Worm (Caenorhabditis elegans) whole organism, young adult: ENCODE measurements around the gene C16C10.4.

Experiments used
- B0035.1 ChIP-seq: sonication (generic microtip); optimal IDR thresholded peaks from 2 replicates; lab custom pipeline; 2016; ENCODE audit warnings: missing genetic modification characterization, mild to moderate bottlenecking, missing compliant biosample characterization, missing genotype, missing genetic modification reagents
- C06A6.2 ChIP-seq: fragments of 200-800 bp; sonication (Bioruptor generic); conservative IDR thresholded peaks from 2 replicates; pipeline ENCODE4 v1.3.6; 2022; ENCODE audit warnings: missing genetic modification characterization, missing compliant biosample characterization
- F10E7.11 ChIP-seq: sonication (generic microtip); optimal IDR thresholded peaks from 2 replicates; lab custom pipeline; 2017; ENCODE audit warnings: mild to moderate bottlenecking, missing genetic modification characterization, moderate library complexity, missing compliant biosample characterization
- F33H1.4 ChIP-seq: fragments of 200-800 bp; sonication (Bioruptor generic); IDR thresholded peaks from 2 replicates; pipeline ENCODE4 v1.3.6; 2022; ENCODE audit warnings: missing genetic modification reagents, missing genetic modification characterization, missing compliant biosample characterization
- F39B2.1 ChIP-seq: fragments of 200-800 bp; sonication (Bioruptor generic); IDR thresholded peaks from 2 replicates; pipeline ENCODE4 v1.3.6; 2022; ENCODE audit warnings: missing genetic modification reagents, missing genetic modification characterization, missing compliant biosample characterization
- F57C9.4 ChIP-seq: sonication (generic microtip); optimal IDR thresholded peaks from 2 replicates; lab custom pipeline; 2017; ENCODE audit warnings: mild to moderate bottlenecking, missing genetic modification characterization, missing compliant biosample characterization
- K11D2.4 ChIP-seq: fragments of 200-800 bp; sonication (Bioruptor generic); IDR thresholded peaks from 2 replicates; pipeline ENCODE4 v1.3.6; 2022; ENCODE audit warnings: missing genetic modification reagents, missing genetic modification characterization, missing compliant biosample characterization
- Y53F4B.3 ChIP-seq: fragments of 200-800 bp; sonication (Bioruptor generic); IDR thresholded peaks from 2 replicates; pipeline ENCODE4 v1.3.6; 2022; ENCODE audit warnings: missing genetic modification reagents, missing genetic modification characterization, missing compliant biosample characterization
- Y79H2A.3 ChIP-seq: fragments of 200-800 bp; sonication (Bioruptor generic); conservative IDR thresholded peaks from 2 replicates; pipeline ENCODE4 v1.3.6; 2022; ENCODE audit warnings: missing genetic modification reagents, missing genetic modification characterization, missing compliant biosample characterization
- Y95B8A.8 ChIP-seq: fragments of 200-800 bp; sonication (Bioruptor generic); IDR thresholded peaks from 2 replicates; pipeline ENCODE4 v1.3.6; 2022; ENCODE audit warnings: missing genetic modification reagents, missing genetic modification characterization, missing compliant biosample characterization
- aptf-2 ChIP-seq: fragments of 200-800 bp; sonication (Bioruptor generic); conservative IDR thresholded peaks from 2 replicates; pipeline ENCODE4 v1.3.6; 2022; ENCODE audit warnings: missing genetic modification reagents, missing genetic modification characterization, missing compliant biosample characterization
- aptf-3 ChIP-seq: fragments of 200-800 bp; sonication (Bioruptor generic); IDR thresholded peaks from 2 replicates; pipeline ENCODE4 v1.3.6; 2022; ENCODE audit warnings: missing genetic modification characterization, missing compliant biosample characterization
- athp-1 ChIP-seq: sonication (generic microtip); optimal IDR thresholded peaks from 2 replicates; lab custom pipeline; 2017; ENCODE audit warnings: mild to moderate bottlenecking, missing genetic modification characterization, missing compliant biosample characterization
- attf-3 ChIP-seq: fragments of 200-800 bp; sonication (Bioruptor generic); conservative IDR thresholded peaks from 2 replicates; pipeline ENCODE4 v1.3.6; 2022; ENCODE audit warnings: missing genetic modification reagents, missing genetic modification characterization, missing compliant biosample characterization
- bed-1 ChIP-seq: fragments of 200-800 bp; sonication (Bioruptor generic); IDR thresholded peaks from 2 replicates; pipeline ENCODE4 v1.3.6; 2022; ENCODE audit warnings: missing genetic modification reagents, missing genetic modification characterization, missing compliant biosample characterization
- cebp-1 ChIP-seq, 2 experiments: fragments of 200-800 bp in 1 of 2; sonication (Bioruptor generic) in 1 of 2; sonication (generic microtip) in 1 of 2; IDR thresholded peaks in 1 of 2; optimal IDR thresholded peaks in 1 of 2; 2 replicates each; pipeline versions ENCODE4 v1.3.6 to Lab custom; 2017 to 2022; ENCODE audit warnings: missing compliant biosample characterization in 2 of 2, missing genetic modification characterization in 2 of 2, mild to moderate bottlenecking in 1 of 2, missing genetic modification reagents in 1 of 2, moderate library complexity in 1 of 2
- ceh-91 ChIP-seq: fragments of 200-800 bp; sonication (Bioruptor generic); IDR thresholded peaks from 2 replicates; pipeline ENCODE4 v1.3.6; 2022; ENCODE audit warnings: missing genetic modification reagents, missing genetic modification characterization, missing compliant biosample characterization
- chd-7 ChIP-seq: sonication (generic microtip); optimal IDR thresholded peaks from 2 replicates; lab custom pipeline; 2016; ENCODE audit warnings: mild to moderate bottlenecking, missing genetic modification characterization, moderate library complexity, missing compliant biosample characterization
- dox-1 ChIP-seq: fragments of 200-800 bp; sonication (Bioruptor generic); IDR thresholded peaks from 2 replicates; pipeline ENCODE4 v1.3.6; 2022; ENCODE audit warnings: missing genetic modification reagents, missing genetic modification characterization, missing compliant biosample characterization
- dpff-1 ChIP-seq: sonication (generic microtip); optimal IDR thresholded peaks from 2 replicates; lab custom pipeline; 2017; ENCODE audit warnings: mild to moderate bottlenecking, missing genetic modification characterization, missing compliant biosample characterization
- dpl-1 ChIP-seq: fragments of 150-350 bp; optimal IDR thresholded peaks from 2 replicates; lab custom pipeline; 2014; ENCODE audit warnings: missing biosample characterization, missing genetic modification reagents, missing genetic modification characterization
- egl-44 ChIP-seq: fragments of 200-800 bp; sonication (Bioruptor generic); IDR thresholded peaks from 2 replicates; pipeline ENCODE4 v1.3.6; 2022; ENCODE audit warnings: missing genetic modification reagents, missing genetic modification characterization, missing compliant biosample characterization
- him-1 ChIP-seq: sonication (generic microtip); optimal IDR thresholded peaks from 2 replicates; lab custom pipeline; 2016; ENCODE audit warnings: missing genotype, missing genetic modification reagents, missing genetic modification characterization, missing compliant biosample characterization
- hlh-26 ChIP-seq: fragments of 200-800 bp; sonication (Bioruptor generic); conservative IDR thresholded peaks from 2 replicates; pipeline ENCODE4 v1.3.6; 2022; ENCODE audit warnings: missing genetic modification reagents, missing genetic modification characterization, missing compliant biosample characterization
- hmg-1.2 ChIP-seq: fragments of 200-800 bp; sonication (Bioruptor generic); IDR thresholded peaks from 2 replicates; pipeline ENCODE4 v1.3.6; 2022; ENCODE audit warnings: missing genetic modification reagents, missing genetic modification characterization, missing compliant biosample characterization
- lin-35 ChIP-seq, 3 experiments: fragments of 150-350 bp in 2 of 3; sonication (generic microtip) in 1 of 3; optimal IDR thresholded peaks; 2 replicates each; lab custom pipeline; 2014 to 2018; ENCODE audit warnings: missing biosample characterization in 3 of 3, missing genetic modification characterization in 3 of 3, missing genetic modification reagents in 3 of 3
- lin-40 ChIP-seq: sonication (generic microtip); optimal IDR thresholded peaks from 2 replicates; lab custom pipeline; 2016; ENCODE audit warnings: missing genetic modification characterization, mild to moderate bottlenecking, missing compliant biosample characterization, missing genotype, missing genetic modification reagents
- lsy-27 ChIP-seq: sonication (generic microtip); optimal IDR thresholded peaks from 2 replicates; lab custom pipeline; 2017; ENCODE audit warnings: missing genetic modification characterization, mild to moderate bottlenecking, missing compliant biosample characterization, antibody characterized with exemption, missing genotype, borderline replicate concordance; ENCODE audit not compliant: insufficient read depth
- madf-8 ChIP-seq: fragments of 200-800 bp; sonication (Bioruptor generic); conservative IDR thresholded peaks from 2 replicates; pipeline ENCODE4 v1.3.6; 2022; ENCODE audit warnings: missing genetic modification reagents, missing genetic modification characterization, missing compliant biosample characterization
- nfyb-1 ChIP-seq: fragments of 200-800 bp; sonication (Bioruptor generic); IDR thresholded peaks from 2 replicates; pipeline ENCODE4 v1.3.6; 2022; ENCODE audit warnings: missing genetic modification reagents, missing genetic modification characterization, missing compliant biosample characterization
- nhr-80 ChIP-seq: sonication (generic microtip); optimal IDR thresholded peaks from 2 replicates; lab custom pipeline; 2016; ENCODE audit warnings: missing genetic modification characterization, missing compliant biosample characterization
- pha-4 ChIP-seq: fragments of 150-350 bp; sonication (generic microtip); optimal IDR thresholded peaks from 2 replicates; lab custom pipeline; 2014; ENCODE audit warnings: missing biosample characterization, missing genetic modification reagents, missing genetic modification characterization
- rec-8 ChIP-seq, 2 experiments: sonication (generic microtip); optimal IDR thresholded peaks; 2 replicates each; lab custom pipeline; 2016; ENCODE audit warnings: mild to moderate bottlenecking in 2 of 2, missing genetic modification characterization in 2 of 2, missing genetic modification reagents in 2 of 2, missing genotype in 2 of 2, missing biosample characterization in 1 of 2, missing compliant biosample characterization in 1 of 2, moderate library complexity in 1 of 2
- snpc-1.3 ChIP-seq: sonication (generic microtip); optimal IDR thresholded peaks from 2 replicates; lab custom pipeline; 2017; ENCODE audit warnings: missing genetic modification characterization, mild to moderate bottlenecking, missing compliant biosample characterization, antibody characterized with exemption, moderate library complexity, missing genotype, missing genetic modification reagents; ENCODE audit not compliant: insufficient read depth
- sptf-2 ChIP-seq: fragments of 200-800 bp; sonication (Bioruptor generic); optimal IDR thresholded peaks from 2 replicates; lab custom pipeline; 2018; ENCODE audit warnings: mild to moderate bottlenecking, missing genetic modification characterization, missing compliant biosample characterization
- tbp1 ChIP-seq: fragments of 200-800 bp; sonication (Bioruptor generic); optimal IDR thresholded peaks from 2 replicates; lab custom pipeline; 2018; ENCODE audit warnings: mild to moderate bottlenecking, missing genetic modification characterization, missing compliant biosample characterization
- tbx-9 ChIP-seq: sonication (generic microtip); optimal IDR thresholded peaks from 2 replicates; lab custom pipeline; 2016; ENCODE audit warnings: borderline replicate concordance, missing genetic modification characterization, inconsistent platforms, missing compliant biosample characterization
- tlf-1 ChIP-seq: fragments of 200-800 bp; sonication (Bioruptor generic); optimal IDR thresholded peaks from 2 replicates; lab custom pipeline; 2018; ENCODE audit warnings: mild to moderate bottlenecking, missing genetic modification characterization, missing compliant biosample characterization
- zfh-2 ChIP-seq: fragments of 200-800 bp; sonication (Bioruptor generic); conservative IDR thresholded peaks from 2 replicates; pipeline ENCODE4 v1.3.6; 2022; ENCODE audit warnings: missing genetic modification reagents, missing genetic modification characterization, missing compliant biosample characterization
- ztf-25 ChIP-seq: fragments of 200-800 bp; sonication (Bioruptor generic); IDR thresholded peaks from 2 replicates; pipeline ENCODE4 v1.3.6; 2022; ENCODE audit warnings: missing genetic modification reagents, missing genetic modification characterization, missing compliant biosample characterization
- ztf-6 ChIP-seq: fragments of 200-800 bp; sonication (Bioruptor generic); IDR thresholded peaks from 2 replicates; pipeline ENCODE4 v1.3.6; 2022; ENCODE audit warnings: missing genetic modification reagents, missing genetic modification characterization, missing compliant biosample characterization

Gene C16C10.4

DNA sequence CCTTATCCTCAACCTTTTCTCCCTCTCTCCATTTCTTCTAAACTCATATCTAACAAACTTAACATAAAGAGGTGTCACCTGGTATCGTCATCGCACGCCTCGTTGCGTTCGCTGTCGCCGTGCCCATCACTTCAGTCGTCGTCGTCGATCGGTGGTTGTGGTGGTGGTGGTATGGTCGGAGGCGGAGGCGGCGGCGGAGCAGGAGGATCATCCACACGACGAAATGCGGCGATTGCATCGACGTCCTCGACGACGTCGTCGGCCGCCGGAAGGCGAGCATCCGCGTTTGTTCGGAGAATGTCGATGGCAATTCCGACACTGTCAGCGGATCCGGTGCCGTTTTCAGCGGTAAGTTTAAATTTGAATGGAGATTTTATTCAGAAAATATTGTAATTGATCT lies 37.1 kb upstream of the C16C10.4 start (continued):
- no peak for TF ChIP-seq dpl-1 (GFP tag; lab: Kevin White, UChicago)
- no peak for TF ChIP-seq attf-3
- TF ChIP-seq athp-1 (tag; lab: Kevin White, UChicago) = no peak
- peak; percentile 88 for TF ChIP-seq zfh-2 (GFP tag; lab: Robert Waterston, UW)
- TF ChIP-seq C06A6.2 = no peak
- TF ChIP-seq Y79H2A.3 (GFP tag; lab: Robert Waterston, UW) = no peak
- no peak for TF ChIP-seq aptf-3 (GFP tag; lab: Robert Waterston, UW)

DNA sequence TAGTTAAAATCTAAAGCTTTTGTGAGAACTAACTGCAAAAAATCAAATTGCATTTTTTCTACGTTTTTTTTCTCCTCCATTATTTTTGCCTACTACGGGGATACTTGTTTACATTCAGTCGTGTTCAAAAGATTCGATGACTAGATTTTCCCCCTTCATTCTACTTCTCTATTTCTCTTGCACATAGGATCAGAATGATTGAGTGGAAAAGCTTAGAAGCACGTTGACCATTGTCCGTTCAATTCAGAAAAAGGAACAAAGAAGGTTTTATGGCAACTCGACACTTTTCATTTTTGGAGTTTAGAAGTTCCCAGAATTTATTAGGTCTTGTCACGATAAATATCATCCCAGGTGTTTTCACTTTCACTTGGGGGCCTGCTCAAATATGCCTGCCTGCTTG lies 34.0 kb upstream of the C16C10.4 start:
- no peak for TF ChIP-seq sptf-2 (GFP tag; lab: Kevin White, UChicago)
- TF ChIP-seq madf-8 (GFP tag; lab: Robert Waterston, UW) = no peak
- TF ChIP-seq lsy-27 (tag; lab: Kevin White, UChicago) = no peak
- TF ChIP-seq, all 124 proteins: peak for 0

DNA sequence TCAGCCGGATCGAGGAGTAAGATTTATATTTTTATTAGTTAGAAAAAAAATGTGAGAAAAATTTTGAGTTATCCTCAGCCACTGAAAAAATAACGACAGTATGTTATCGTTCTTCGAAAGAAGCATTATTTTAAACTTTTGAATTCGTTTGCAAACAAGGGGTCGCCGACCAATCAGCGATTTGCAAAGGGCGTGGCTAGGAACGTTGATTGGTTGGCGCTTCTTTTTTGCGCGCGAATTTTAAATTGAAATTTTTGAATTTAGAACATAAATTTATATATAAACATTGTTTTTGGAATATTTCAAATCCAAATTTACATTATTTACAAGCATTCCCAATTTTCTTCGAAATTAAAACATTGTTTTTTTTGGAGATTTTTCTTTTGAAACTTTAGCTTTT lies 28.0 kb upstream of the C16C10.4 start:
- TF ChIP-seq lsy-27 (tag; lab: Kevin White, UChicago) (no peak), hlh-26 (GFP tag; lab: Robert Waterston, UW) (no peak), nfyb-1 (0 out of 2 replicates have a peak, but pooled peaks have one; percentile 40)

DNA sequence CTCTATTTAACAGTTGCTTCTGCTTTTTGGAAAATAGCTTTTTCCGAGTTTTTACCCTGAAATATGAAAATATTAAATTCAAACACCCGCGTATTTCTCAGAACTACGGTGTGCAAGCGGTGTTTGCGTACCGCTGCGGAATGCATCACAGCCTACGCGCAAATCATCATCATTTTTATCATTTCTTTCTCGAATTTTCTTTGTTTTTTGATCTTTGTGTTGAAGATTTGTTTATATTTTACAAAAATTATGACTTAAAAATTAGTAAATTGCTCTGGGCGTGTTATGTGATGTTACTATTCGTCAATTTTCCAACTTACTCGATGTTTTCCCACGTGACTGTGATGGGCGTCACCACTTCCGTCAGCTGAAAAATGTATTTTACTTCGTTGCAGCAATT lies 20.2 kb upstream of the C16C10.4 start:
- TF ChIP-seq lin-40 (tag; lab: Kevin White, UChicago) (peak; percentile 41), snpc-1.3 (tag; lab: Kevin White, UChicago) (peak; percentile 6), Y53F4B.3 (no peak), ztf-6 (GFP tag; lab: Robert Waterston, UW) (no peak), pha-4 (tag; lab: Kevin White, UChicago) (no peak), ceh-91 (GFP tag; lab: Robert Waterston, UW) (no peak), F39B2.1 (GFP tag; lab: Robert Waterston, UW) (no peak), dox-1 (GFP tag; lab: Robert Waterston, UW) (peak; percentile 48), F10E7.11 (tag; lab: Kevin White, UChicago) (no peak), tbp1 (GFP tag; lab: Kevin White, UChicago) (peak; percentile 38), lin-35 (GFP tag; optimal IDR thresholded peaks at IDR 0.05; lab: Kevin White, UChicago) (peak in 2 of 3 experiments; percentile 17 to 94), B0035.1 (tag; lab: Kevin White, UChicago) (no peak), him-1 (no peak), F57C9.4 (no peak), tbx-9 (tag; lab: Kevin White, UChicago) (no peak), Y95B8A.8 (GFP tag; lab: Robert Waterston, UW) (no peak), egl-44 (no peak), athp-1 (tag; lab: Kevin White, UChicago) (no peak), K11D2.4 (no peak), ztf-25 (GFP tag; lab: Robert Waterston, UW) (no peak), nhr-80 (tag; lab: Kevin White, UChicago) (peak; percentile 30), F33H1.4 (GFP tag; lab: Robert Waterston, UW) (peak; percentile 32; the same call in 1 of the 2 replicates), tlf-1 (GFP tag; lab: Kevin White, UChicago) (no peak), hmg-1.2 (GFP tag; lab: Robert Waterston, UW) (peak; percentile 26; the same call in 1 of the 2 replicates), dpff-1 (tag; lab: Kevin White, UChicago) (no peak), zfh-2 (GFP tag; lab: Robert Waterston, UW) (no peak), lsy-27 (tag; lab: Kevin White, UChicago) (no peak), nfyb-1 (peak; percentile 23; the same call in 1 of the 2 replicates), bed-1 (GFP tag; lab: Robert Waterston, UW) (no peak), cebp-1 (GFP tag; IDR thresholded peaks at IDR 0.05; lab: Robert Waterston, UW) (peak; percentile 9; the same call in 1 of the 2 replicates), cebp-1 (tag; optimal IDR thresholded peaks at IDR 0.05; lab: Kevin White, UChicago) (peak; percentile 64), chd-7 (tag; lab: Kevin White, UChicago) (no peak), aptf-2 (GFP tag; lab: Robert Waterston, UW) (no peak), rec-8 (tag; optimal IDR thresholded peaks at IDR 0.05; lab: Kevin White, UChicago) (no peak)
